Fruit fly (Drosophila melanogaster) whole organism, embryonic: ENCODE results near the gene be.

Source experiments
- CG10147 ChIP-seq: fragments of 200-800 bp; sonication (Bioruptor generic); optimal IDR thresholded peaks from 2 replicates; lab custom pipeline; 2019; ENCODE audit warnings: missing biosample characterization, mild to moderate bottlenecking, missing genetic modification characterization, moderate library complexity
- CG11695 ChIP-seq: fragments of 200-800 bp; sonication (Bioruptor generic); IDR thresholded peaks from 3 replicates; pipeline ENCODE4 v1.3.6; 2022; ENCODE audit warnings: missing biosample characterization, missing genetic modification characterization
- CG13287 ChIP-seq: fragments of 200-800 bp; sonication (Bioruptor generic); IDR thresholded peaks from 2 replicates; pipeline ENCODE4 v1.3.6; 2022; ENCODE audit warnings: missing biosample characterization, missing genetic modification characterization; ENCODE audit not compliant: partially characterized antibody
- CG14710 ChIP-seq: fragments of 200-800 bp; sonication (Bioruptor generic); optimal IDR thresholded peaks from 3 replicates; lab custom pipeline; 2019; ENCODE audit warnings: missing biosample characterization, mild to moderate bottlenecking, missing genetic modification characterization, moderate library complexity
- CG14965 ChIP-seq: fragments of 200-800 bp; sonication (Bioruptor generic); optimal IDR thresholded peaks from 2 replicates; lab custom pipeline; 2016; ENCODE audit warnings: missing biosample characterization, missing genetic modification characterization, borderline replicate concordance
- CG1529 ChIP-seq: fragments of 200-800 bp; sonication (Bioruptor generic); optimal IDR thresholded peaks from 3 replicates; lab custom pipeline; 2018; ENCODE audit warnings: missing biosample characterization, missing genetic modification characterization
- CG17328 ChIP-seq: fragments of 200-800 bp; sonication (Bioruptor generic); IDR thresholded peaks from 2 replicates; pipeline ENCODE4 v1.3.6; 2022; ENCODE audit warnings: missing biosample characterization, missing genetic modification characterization
- CG17568 ChIP-seq: fragments of 200-800 bp; sonication (Bioruptor generic); optimal IDR thresholded peaks from 2 replicates; lab custom pipeline; 2018; ENCODE audit warnings: missing biosample characterization, mild to moderate bottlenecking, missing genetic modification characterization, moderate library complexity
- CG1792 ChIP-seq: fragments of 200-800 bp; sonication (Bioruptor generic); optimal IDR thresholded peaks from 2 replicates; lab custom pipeline; 2016; ENCODE audit warnings: missing biosample characterization, missing genetic modification characterization
- CG2129 ChIP-seq: fragments of 200-800 bp; sonication (Bioruptor generic); IDR thresholded peaks from 2 replicates; pipeline ENCODE4 v1.3.6; 2022; ENCODE audit warnings: missing biosample characterization, missing genetic modification characterization; ENCODE audit not compliant: partially characterized antibody
- CG30403 ChIP-seq: fragments of 200-800 bp; sonication (Bioruptor generic); optimal IDR thresholded peaks from 3 replicates; lab custom pipeline; 2016; ENCODE audit warnings: missing biosample characterization, missing genetic modification characterization
- CG4282 ChIP-seq: fragments of 200-800 bp; sonication (Bioruptor generic); optimal IDR thresholded peaks from 2 replicates; lab custom pipeline; 2016; ENCODE audit warnings: missing biosample characterization, missing genetic modification characterization
- CG5953 ChIP-seq: fragments of 200-800 bp; sonication (Bioruptor generic); IDR thresholded peaks from 2 replicates; pipeline ENCODE4 v1.3.6; 2022; ENCODE audit warnings: missing biosample characterization, missing genetic modification characterization
- CG6689 ChIP-seq: fragments of 200-800 bp; sonication (Bioruptor generic); IDR thresholded peaks from 2 replicates; pipeline ENCODE4 v1.3.6; 2022; ENCODE audit warnings: missing biosample characterization, missing genetic modification characterization
- CG8281 ChIP-seq: fragments of 200-800 bp; sonication (Bioruptor generic); optimal IDR thresholded peaks from 2 replicates; lab custom pipeline; 2018; ENCODE audit warnings: missing biosample characterization, mild to moderate bottlenecking, missing genetic modification characterization, moderate library complexity
- CG9727 ChIP-seq: fragments of 200-800 bp; sonication (Bioruptor generic); optimal IDR thresholded peaks from 3 replicates; lab custom pipeline; 2017; ENCODE audit warnings: missing biosample characterization, mild to moderate bottlenecking, missing genetic modification characterization
- CG9932 ChIP-seq: fragments of 200-800 bp; sonication (Bioruptor generic); IDR thresholded peaks from 2 replicates; pipeline ENCODE4 v1.3.6; 2022; ENCODE audit warnings: missing biosample characterization, missing genetic modification characterization
- Chrac-16 ChIP-seq: fragments of 200-800 bp; sonication (Bioruptor generic); optimal IDR thresholded peaks from 3 replicates; lab custom pipeline; 2016; ENCODE audit warnings: missing biosample characterization, missing genetic modification characterization
- CkIIα-i1 ChIP-seq: fragments of 200-800 bp; sonication (Bioruptor generic); IDR thresholded peaks from 2 replicates; pipeline ENCODE4 v1.3.6; 2022; ENCODE audit warnings: missing biosample characterization, missing genetic modification characterization
- Dek ChIP-seq: fragments of 200-800 bp; sonication (Bioruptor generic); optimal IDR thresholded peaks from 3 replicates; lab custom pipeline; 2019; ENCODE audit warnings: missing biosample characterization, mild to moderate bottlenecking, missing genetic modification characterization, moderate library complexity
- Doc3 ChIP-seq: fragments of 200-800 bp; sonication (Bioruptor generic); IDR thresholded peaks from 3 replicates; pipeline ENCODE4 v1.3.6; 2022; ENCODE audit warnings: missing biosample characterization, missing genetic modification characterization; ENCODE audit not compliant: partially characterized antibody
- Lim3 ChIP-seq: fragments of 200-800 bp; sonication (Bioruptor generic); IDR thresholded peaks from 2 replicates; pipeline ENCODE4 v1.3.6; 2022; ENCODE audit warnings: missing biosample characterization, missing genetic modification characterization
- MBD-R2 ChIP-seq: fragments of 200-800 bp; sonication (Bioruptor generic); IDR thresholded peaks from 2 replicates; pipeline ENCODE4 v1.3.6; 2022; ENCODE audit warnings: missing biosample characterization, missing genetic modification characterization
- Opbp ChIP-seq: fragments of 200-800 bp; sonication (Bioruptor generic); IDR thresholded peaks from 3 replicates; pipeline ENCODE4 v1.3.6; 2022; ENCODE audit warnings: missing biosample characterization, missing genetic modification characterization; ENCODE audit not compliant: partially characterized antibody
- Pdp1 ChIP-seq, 2 experiments: fragments of 200-800 bp; sonication (Bioruptor generic); optimal IDR thresholded peaks; 3 replicates each; lab custom pipeline; 2016; ENCODE audit warnings: missing biosample characterization in 2 of 2, missing genetic modification characterization in 2 of 2, mild to moderate bottlenecking in 1 of 2, moderate library complexity in 1 of 2
- TFAM ChIP-seq: fragments of 200-800 bp; sonication (Bioruptor generic); optimal IDR thresholded peaks from 2 replicates; lab custom pipeline; 2017; ENCODE audit warnings: missing biosample characterization, missing genetic modification characterization, inconsistent platforms
- YL-1 ChIP-seq: fragments of 200-800 bp; sonication (Bioruptor generic); optimal IDR thresholded peaks from 3 replicates; lab custom pipeline; 2017; ENCODE audit warnings: missing biosample characterization, mild to moderate bottlenecking, missing genetic modification characterization
- bigmax ChIP-seq: fragments of 200-800 bp; sonication (Bioruptor generic); optimal IDR thresholded peaks from 2 replicates; lab custom pipeline; 2018; ENCODE audit warnings: missing biosample characterization, mild to moderate bottlenecking, missing genetic modification characterization
- caup ChIP-seq: fragments of 200-800 bp; sonication (Bioruptor generic); optimal IDR thresholded peaks from 3 replicates; lab custom pipeline; 2017; ENCODE audit warnings: missing biosample characterization, mild to moderate bottlenecking, missing genetic modification characterization, moderate library complexity; ENCODE audit not compliant: severe bottlenecking
- chinmo ChIP-seq: fragments of 200-800 bp; sonication (Bioruptor generic); IDR thresholded peaks from 4 replicates; pipeline ENCODE4 v1.3.6; 2022; ENCODE audit warnings: missing biosample characterization, missing genetic modification characterization; ENCODE audit not compliant: partially characterized antibody
- corto ChIP-seq: fragments of 200-800 bp; sonication (Bioruptor generic); optimal IDR thresholded peaks from 2 replicates; lab custom pipeline; 2016; ENCODE audit warnings: missing biosample characterization, mild to moderate bottlenecking, missing genetic modification characterization, moderate library complexity
- crc ChIP-seq: fragments of 200-800 bp; sonication (Bioruptor generic); optimal IDR thresholded peaks from 2 replicates; lab custom pipeline; 2016; ENCODE audit warnings: missing biosample characterization, missing genetic modification characterization
- en ChIP-seq: fragments of 200-800 bp; sonication (Bioruptor generic); optimal IDR thresholded peaks from 2 replicates; lab custom pipeline; 2016; ENCODE audit warnings: missing biosample characterization, missing genetic modification characterization
- fu2 ChIP-seq: fragments of 200-800 bp; sonication (Bioruptor generic); optimal IDR thresholded peaks from 2 replicates; lab custom pipeline; 2016; ENCODE audit warnings: missing biosample characterization, missing genetic modification characterization
- gro ChIP-seq: fragments of 200-800 bp; sonication (Bioruptor generic); optimal IDR thresholded peaks from 2 replicates; lab custom pipeline; 2016; ENCODE audit warnings: missing biosample characterization, missing genetic modification characterization
- h ChIP-seq: fragments of >200 bp; optimal IDR thresholded peaks from 2 replicates; lab custom pipeline; 2017
- hbn ChIP-seq: fragments of 200-800 bp; sonication (Bioruptor generic); IDR thresholded peaks from 2 replicates; pipeline ENCODE4 v1.3.6; 2022; ENCODE audit warnings: missing biosample characterization, missing genetic modification characterization; ENCODE audit not compliant: partially characterized antibody
- kah ChIP-seq: fragments of 200-800 bp; sonication (Bioruptor generic); optimal IDR thresholded peaks from 2 replicates; lab custom pipeline; 2018; ENCODE audit warnings: missing biosample characterization, mild to moderate bottlenecking, missing genetic modification characterization
- knrl ChIP-seq: fragments of 200-800 bp; sonication (Bioruptor generic); IDR thresholded peaks from 3 replicates; pipeline ENCODE4 v1.3.6; 2022; ENCODE audit warnings: missing biosample characterization, missing genetic modification characterization; ENCODE audit not compliant: partially characterized antibody
- maf-S ChIP-seq: fragments of 200-800 bp; sonication (Bioruptor generic); optimal IDR thresholded peaks from 2 replicates; lab custom pipeline; 2016; ENCODE audit warnings: missing biosample characterization, missing genetic modification characterization
- mirr ChIP-seq: fragments of 200-800 bp; sonication (Bioruptor generic); optimal IDR thresholded peaks from 3 replicates; lab custom pipeline; 2018; ENCODE audit warnings: missing biosample characterization, mild to moderate bottlenecking, missing genetic modification characterization
- nom ChIP-seq: fragments of 200-800 bp; sonication (Bioruptor generic); optimal IDR thresholded peaks from 2 replicates; lab custom pipeline; 2017; ENCODE audit warnings: missing biosample characterization, missing genetic modification characterization, mild to moderate bottlenecking, moderate library complexity, missing genetic modification reagents
- prd ChIP-seq, 3 experiments: fragments of >200 bp in 2 of 3; fragments of 200-800 bp in 1 of 3; sonication (Bioruptor generic) in 1 of 3; optimal IDR thresholded peaks in 2 of 3; IDR thresholded peaks in 1 of 3; 2 replicates in 2 of 3; 3 replicates in 1 of 3; pipeline versions ENCODE4 v1.3.6 to Lab custom; 2017 to 2022; ENCODE audit warnings: missing biosample characterization in 1 of 3, missing genetic modification characterization in 1 of 3
- ranshi ChIP-seq: fragments of 200-800 bp; sonication (Bioruptor generic); IDR thresholded peaks from 2 replicates; pipeline ENCODE4 v1.3.6; 2022; ENCODE audit warnings: missing biosample characterization, missing genetic modification characterization
- scrt ChIP-seq: fragments of 200-800 bp; sonication (Bioruptor generic); optimal IDR thresholded peaks from 2 replicates; lab custom pipeline; 2018; ENCODE audit warnings: missing biosample characterization, mild to moderate bottlenecking, missing genetic modification characterization, moderate library complexity
- slou ChIP-seq: fragments of 200-800 bp; sonication (Bioruptor generic); optimal IDR thresholded peaks from 3 replicates; lab custom pipeline; 2016; ENCODE audit warnings: missing biosample characterization, missing genetic modification characterization
- so ChIP-seq: fragments of 200-800 bp; sonication (Bioruptor generic); IDR thresholded peaks from 3 replicates; pipeline ENCODE4 v1.3.6; 2022; ENCODE audit warnings: missing biosample characterization, missing genetic modification characterization
- stwl ChIP-seq: fragments of 200-800 bp; sonication (Bioruptor generic); optimal IDR thresholded peaks from 3 replicates; lab custom pipeline; 2018; ENCODE audit warnings: missing biosample characterization, mild to moderate bottlenecking, missing genetic modification characterization, moderate library complexity
- tll ChIP-seq, 2 experiments: fragments of 200-800 bp in 1 of 2; fragments of >200 bp in 1 of 2; sonication (Bioruptor generic) in 1 of 2; optimal IDR thresholded peaks; 2 replicates each; lab custom pipeline; 2017 to 2019; ENCODE audit warnings: missing biosample characterization in 2 of 2, missing genetic modification characterization in 2 of 2, mild to moderate bottlenecking in 1 of 2, moderate library complexity in 1 of 2

Gene be

DNA sequence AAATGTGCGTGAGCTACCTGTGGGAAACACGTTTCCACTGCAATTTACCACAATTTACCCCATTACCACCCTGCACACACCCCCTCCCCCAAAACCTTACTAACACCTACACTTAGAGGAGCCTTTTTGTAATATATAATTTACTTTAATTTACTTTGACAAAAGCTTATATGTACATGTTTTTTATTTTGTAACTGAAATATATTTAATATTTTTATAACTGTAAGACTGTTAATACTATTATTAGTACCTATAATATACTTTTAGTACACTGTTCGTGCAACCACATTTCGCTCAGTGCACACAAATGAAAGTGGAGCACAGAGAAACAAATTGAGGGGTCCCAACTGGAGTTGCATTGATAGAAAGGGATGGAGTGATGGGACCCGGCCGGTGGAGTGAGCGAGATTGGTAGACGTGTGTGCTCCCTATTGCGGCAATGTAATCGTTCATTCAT lies 3.2 kb upstream of the be start (continued):
- TF ChIP-seq CG13287 (GFP tag; lab: Robert Waterston, UW), result no peak
- no peak for TF ChIP-seq MBD-R2 (GFP tag; lab: Robert Waterston, UW)
- TF ChIP-seq caup (GFP tag; lab: Kevin White, UChicago), result peak; percentile 20
- TF ChIP-seq CG9727 (GFP tag; lab: Kevin White, UChicago), result peak; percentile 87
- TF ChIP-seq CG14710, result peak; percentile 94
- peak; percentile 40 for TF ChIP-seq corto
- peak; percentile 70 for TF ChIP-seq kah (GFP tag; lab: Kevin White, UChicago)
- peak; percentile 56 for TF ChIP-seq CG10147 (GFP tag; lab: Kevin White, UChicago)
- TF ChIP-seq CG6689 (GFP tag; lab: Robert Waterston, UW), result peak; percentile 91
- no peak for TF ChIP-seq bigmax (GFP tag; lab: Kevin White, UChicago)
- TF ChIP-seq maf-S (GFP tag; lab: Kevin White, UChicago), result no peak
- TF ChIP-seq Pdp1 (GFP tag; optimal IDR thresholded peaks at IDR 0.05; lab: Kevin White, UChicago), result no peak
- TF ChIP-seq CG8281, result peak; percentile 98
- TF ChIP-seq CG2129, result no peak
- peak; percentile 77 for TF ChIP-seq CG1529
- no peak for TF ChIP-seq chinmo (GFP tag; lab: Robert Waterston, UW)
- peak; percentile 46 for TF ChIP-seq stwl (tag; lab: Kevin White, UChicago)
- peak; percentile 41 for TF ChIP-seq TFAM (GFP tag; lab: Kevin White, UChicago)
- no peak for TF ChIP-seq hbn (GFP tag; lab: Robert Waterston, UW)
- TF ChIP-seq CkIIα-i1 (GFP tag; lab: Robert Waterston, UW), result no peak
- TF ChIP-seq Doc3, result no peak
- TF ChIP-seq slou, result no peak
- no peak for TF ChIP-seq knrl (GFP tag; lab: Robert Waterston, UW)
- TF ChIP-seq ranshi (GFP tag; lab: Robert Waterston, UW), result peak; percentile 72; the same call in 1 of the 2 replicates
- peak; percentile 7 for TF ChIP-seq YL-1 (GFP tag; lab: Kevin White, UChicago)
- TF ChIP-seq nom (GFP tag; lab: Kevin White, UChicago), result peak; percentile 68
- peak; percentile 86 for TF ChIP-seq CG17328 (GFP tag; lab: Robert Waterston, UW)
- peak; percentile 64 for TF ChIP-seq scrt
- no peak for TF ChIP-seq fu2
- TF ChIP-seq Lim3 (GFP tag; lab: Robert Waterston, UW), result no peak
- no peak for TF ChIP-seq tll (GFP tag; optimal IDR thresholded peaks at IDR 0.05; lab: Kevin White, UChicago)
- peak; percentile 61; the same call in 2 of the 3 replicates for TF ChIP-seq CG11695 (GFP tag; lab: Robert Waterston, UW)
- TF ChIP-seq CG17568 (GFP tag; lab: Kevin White, UChicago), result peak; percentile 27
- peak; percentile 76 for TF ChIP-seq CG30403 (GFP tag; lab: Kevin White, UChicago)
- TF ChIP-seq Opbp (GFP tag; lab: Robert Waterston, UW), result 0 out of 3 replicates have a peak, but pooled peaks have one; percentile 10
- no peak for TF ChIP-seq prd (optimal IDR thresholded peaks at IDR 0.05; lab: Kevin White, UChicago)
- peak; percentile 80 for TF ChIP-seq prd (GFP tag; IDR thresholded peaks at IDR 0.05; lab: Robert Waterston, UW)
- TF ChIP-seq en, result no peak
- peak; percentile 70; the same call in 1 of the 3 replicates for TF ChIP-seq so
- TF ChIP-seq CG5953 (GFP tag; lab: Robert Waterston, UW), result peak; percentile 53; the same call in 1 of the 2 replicates
- no peak for TF ChIP-seq CG14965
- no peak for TF ChIP-seq h (lab: Kevin White, UChicago)
- peak; percentile 55 for TF ChIP-seq Dek (tag; lab: Kevin White, UChicago)
- TF ChIP-seq CG4282 (GFP tag; lab: Kevin White, UChicago), result no peak
- TF ChIP-seq crc (GFP tag; lab: Kevin White, UChicago), result no peak
- TF ChIP-seq CG1792 (GFP tag; lab: Kevin White, UChicago), result no peak
- TF ChIP-seq gro (GFP tag; lab: Kevin White, UChicago), result no peak
- no peak for TF ChIP-seq mirr
- TF ChIP-seq Chrac-16 (GFP tag; lab: Kevin White, UChicago), result peak; percentile 78
- no peak for TF ChIP-seq CG9932 (GFP tag; lab: Robert Waterston, UW)
